Worm (Caenorhabditis elegans) whole organism, L1 larva: ENCODE results near the gene Y16B4A.2.

Experiments
- C16A3.4 ChIP-seq: fragments of 150-350 bp; optimal IDR thresholded peaks from 2 replicates; lab custom pipeline; 2014; ENCODE audit warnings: missing biosample characterization, missing genetic modification characterization
- F16B12.6 ChIP-seq: fragments of 150-350 bp; optimal IDR thresholded peaks from 2 replicates; lab custom pipeline; 2014; ENCODE audit warnings: missing biosample characterization, missing genetic modification characterization
- alr-1 ChIP-seq: fragments of 200-800 bp; sonication (Bioruptor generic); optimal IDR thresholded peaks from 2 replicates; lab custom pipeline; 2018; ENCODE audit warnings: borderline replicate concordance, mild to moderate bottlenecking, missing genetic modification characterization, missing compliant biosample characterization
- aly-2 ChIP-seq: fragments of 150-350 bp; optimal IDR thresholded peaks from 2 replicates; lab custom pipeline; 2014; ENCODE audit warnings: missing biosample characterization, missing genetic modification characterization
- ama-1 ChIP-seq: fragments of 150-350 bp; optimal IDR thresholded peaks from 2 replicates; lab custom pipeline; 2014
- blmp-1 ChIP-seq: fragments of 150-350 bp; optimal IDR thresholded peaks from 2 replicates; lab custom pipeline; 2014; ENCODE audit warnings: missing biosample characterization, missing genetic modification characterization
- ceh-82 ChIP-seq, 3 experiments: fragments of 150-350 bp in 1 of 3; sonication (generic microtip) in 2 of 3; optimal IDR thresholded peaks; 2 replicates each; lab custom pipeline; 2014 to 2017; ENCODE audit warnings: missing biosample characterization in 3 of 3, missing genetic modification characterization in 3 of 3
- ceh-88 ChIP-seq: fragments of 200-800 bp; sonication (Bioruptor generic); IDR thresholded peaks from 2 replicates; pipeline ENCODE4 v1.3.6; 2022; ENCODE audit warnings: missing genetic modification characterization, missing compliant biosample characterization
- ceh-90 ChIP-seq: sonication (generic microtip); optimal IDR thresholded peaks from 2 replicates; lab custom pipeline; 2016; ENCODE audit warnings: missing genetic modification characterization, missing compliant biosample characterization
- ces-1 ChIP-seq: fragments of 150-350 bp; optimal IDR thresholded peaks from 2 replicates; lab custom pipeline; 2014; ENCODE audit warnings: missing biosample characterization, missing genetic modification reagents, missing genetic modification characterization
- dsc-1 ChIP-seq: sonication (generic microtip); optimal IDR thresholded peaks from 2 replicates; lab custom pipeline; 2016; ENCODE audit warnings: mild to moderate bottlenecking, missing genetic modification characterization, missing compliant biosample characterization
- efl-1 ChIP-seq, 4 experiments: fragments of 150-350 bp; optimal IDR thresholded peaks in 3 of 4; peaks in 1 of 4; 1 replicate in 1 of 4; 2 replicates in 3 of 4; lab custom pipeline; 2014; ENCODE audit warnings: missing biosample characterization in 2 of 4, missing genetic modification characterization in 2 of 4, missing genetic modification reagents in 2 of 4
- efl-3 ChIP-seq: fragments of 200-800 bp; sonication (Bioruptor generic); optimal IDR thresholded peaks from 2 replicates; lab custom pipeline; 2018; ENCODE audit warnings: mild to moderate bottlenecking, missing genetic modification characterization, missing compliant biosample characterization
- egl-13 ChIP-seq: sonication (generic microtip); optimal IDR thresholded peaks from 2 replicates; lab custom pipeline; 2016; ENCODE audit warnings: missing genotype, missing genetic modification reagents, missing genetic modification characterization, missing compliant biosample characterization
- elt-2 ChIP-seq: sonication (generic microtip); optimal IDR thresholded peaks from 2 replicates; lab custom pipeline; 2016; ENCODE audit warnings: missing genetic modification characterization, mild to moderate bottlenecking, inconsistent platforms, missing compliant biosample characterization, missing genetic modification reagents
- elt-3 ChIP-seq, 6 experiments: fragments of 150-350 bp in 1 of 6; sonication (generic microtip); optimal IDR thresholded peaks; 2 replicates each; lab custom pipeline; 2017 to 2018; ENCODE audit warnings: missing biosample characterization in 6 of 6, missing genetic modification characterization in 6 of 6, inconsistent platforms in 1 of 6
- fkh-4 ChIP-seq: sonication (generic microtip); optimal IDR thresholded peaks from 2 replicates; lab custom pipeline; 2016; ENCODE audit warnings: missing compliant biosample characterization, missing genetic modification characterization, borderline replicate concordance
- fos-1 ChIP-seq: fragments of 150-350 bp; optimal IDR thresholded peaks from 2 replicates; lab custom pipeline; 2014; ENCODE audit warnings: missing biosample characterization, missing genetic modification characterization
- grh-1 ChIP-seq: fragments of 200-800 bp; sonication (Bioruptor generic); IDR thresholded peaks from 2 replicates; pipeline ENCODE4 v1.3.6; 2022; ENCODE audit warnings: missing genetic modification reagents, missing genetic modification characterization, missing compliant biosample characterization
- hlh-4 ChIP-seq: sonication (generic microtip); optimal IDR thresholded peaks from 2 replicates; lab custom pipeline; 2016; ENCODE audit warnings: mild to moderate bottlenecking, missing genetic modification characterization, missing compliant biosample characterization
- hpl-2 ChIP-seq: fragments of 150-350 bp; optimal IDR thresholded peaks from 2 replicates; lab custom pipeline; 2014; ENCODE audit warnings: missing biosample characterization, missing genetic modification reagents, missing genetic modification characterization
- jun-1 ChIP-seq: fragments of 150-350 bp; optimal IDR thresholded peaks from 2 replicates; lab custom pipeline; 2014; ENCODE audit warnings: missing biosample characterization, missing genetic modification reagents, missing genetic modification characterization
- lin-35 ChIP-seq, 2 experiments: fragments of 150-350 bp; optimal IDR thresholded peaks; 2 replicates each; lab custom pipeline; 2014; ENCODE audit warnings: missing biosample characterization in 2 of 2, missing genetic modification characterization in 2 of 2, missing genetic modification reagents in 2 of 2
- lin-39 ChIP-seq: fragments of 150-350 bp; optimal IDR thresholded peaks from 2 replicates; lab custom pipeline; 2014; ENCODE audit warnings: missing biosample characterization, missing genetic modification reagents, missing genetic modification characterization
- lir-3 ChIP-seq: sonication (generic microtip); optimal IDR thresholded peaks from 2 replicates; lab custom pipeline; 2016; ENCODE audit warnings: mild to moderate bottlenecking, missing genetic modification characterization, moderate library complexity, missing compliant biosample characterization; ENCODE audit not compliant: poor library complexity
- lsy-2 ChIP-seq, 2 experiments: fragments of 150-350 bp; optimal IDR thresholded peaks; 2 replicates each; lab custom pipeline; 2014; ENCODE audit warnings: missing biosample characterization in 2 of 2, missing genetic modification characterization in 2 of 2
- mdl-1 ChIP-seq, 2 experiments: fragments of 150-350 bp; optimal IDR thresholded peaks; 2 replicates each; lab custom pipeline; 2014 to 2017; ENCODE audit warnings: missing biosample characterization in 2 of 2, missing genetic modification characterization in 2 of 2, inconsistent platforms in 1 of 2
- mef-2 ChIP-seq: fragments of 150-350 bp; optimal IDR thresholded peaks from 2 replicates; lab custom pipeline; 2014; ENCODE audit warnings: missing biosample characterization, missing genetic modification characterization
- nhr-11 ChIP-seq: fragments of 150-350 bp; optimal IDR thresholded peaks from 2 replicates; lab custom pipeline; 2014; ENCODE audit warnings: missing biosample characterization, missing genetic modification characterization
- nhr-12 ChIP-seq: sonication (generic microtip); optimal IDR thresholded peaks from 2 replicates; lab custom pipeline; 2017; ENCODE audit warnings: missing biosample characterization, missing genetic modification characterization
- nhr-20 ChIP-seq: sonication (generic microtip); optimal IDR thresholded peaks from 2 replicates; lab custom pipeline; 2016; ENCODE audit warnings: mild to moderate bottlenecking, missing genetic modification characterization, missing compliant biosample characterization
- nhr-76 ChIP-seq: sonication (generic microtip); optimal IDR thresholded peaks from 2 replicates; lab custom pipeline; 2017; ENCODE audit warnings: missing biosample characterization, missing genetic modification characterization
- nhr-77 ChIP-seq: fragments of 150-350 bp; optimal IDR thresholded peaks from 2 replicates; lab custom pipeline; 2014; ENCODE audit warnings: missing biosample characterization, missing genetic modification characterization
- nhr-84 ChIP-seq: sonication (generic microtip); optimal IDR thresholded peaks from 2 replicates; lab custom pipeline; 2017; ENCODE audit warnings: missing biosample characterization, missing genetic modification characterization
- nhr-90 ChIP-seq: sonication (generic microtip); optimal IDR thresholded peaks from 2 replicates; lab custom pipeline; 2016; ENCODE audit warnings: mild to moderate bottlenecking, missing genetic modification characterization, missing compliant biosample characterization; ENCODE audit not compliant: poor library complexity
- pax-3 ChIP-seq: fragments of 200-800 bp; sonication (Bioruptor generic); optimal IDR thresholded peaks from 2 replicates; lab custom pipeline; 2018; ENCODE audit warnings: mild to moderate bottlenecking, missing genetic modification characterization, moderate library complexity, missing compliant biosample characterization
- pqm-1 ChIP-seq: sonication (generic microtip); optimal IDR thresholded peaks from 3 replicates; lab custom pipeline; 2017; ENCODE audit warnings: missing biosample characterization, missing genetic modification characterization
- skn-1 ChIP-seq: fragments of 150-350 bp; optimal IDR thresholded peaks from 2 replicates; lab custom pipeline; 2014; ENCODE audit warnings: missing biosample characterization, missing genetic modification characterization
- snpc-4 ChIP-seq: fragments of 150-350 bp; optimal IDR thresholded peaks from 2 replicates; lab custom pipeline; 2014; ENCODE audit warnings: missing biosample characterization, missing genetic modification characterization
- sptf-1 ChIP-seq: fragments of 150-350 bp; optimal IDR thresholded peaks from 2 replicates; lab custom pipeline; 2014; ENCODE audit warnings: missing biosample characterization, missing genetic modification characterization
- tbx-2 ChIP-seq: sonication (generic microtip); optimal IDR thresholded peaks from 2 replicates; lab custom pipeline; 2016; ENCODE audit warnings: missing genetic modification characterization, missing compliant biosample characterization
- unc-130 ChIP-seq: fragments of 150-350 bp; optimal IDR thresholded peaks from 2 replicates; lab custom pipeline; 2017; ENCODE audit warnings: missing biosample characterization, missing genetic modification characterization, inconsistent platforms
- unc-30 ChIP-seq: sonication (generic microtip); optimal IDR thresholded peaks from 2 replicates; lab custom pipeline; 2017; ENCODE audit warnings: missing biosample characterization, missing genetic modification characterization
- unc-62 ChIP-seq: fragments of 150-350 bp; optimal IDR thresholded peaks from 2 replicates; lab custom pipeline; 2014; ENCODE audit warnings: missing biosample characterization, missing genetic modification reagents, missing genetic modification characterization
- unc-86 ChIP-seq: sonication (generic microtip); optimal IDR thresholded peaks from 2 replicates; lab custom pipeline; 2016; ENCODE audit warnings: missing genetic modification characterization, missing compliant biosample characterization
- xbp-1 ChIP-seq: sonication (generic microtip); optimal IDR thresholded peaks from 2 replicates; lab custom pipeline; 2016; ENCODE audit warnings: missing genetic modification characterization, missing compliant biosample characterization
- zip-4 ChIP-seq: fragments of 200-800 bp; sonication (Bioruptor generic); optimal IDR thresholded peaks from 2 replicates; lab custom pipeline; 2018; ENCODE audit warnings: mild to moderate bottlenecking, missing genetic modification characterization, moderate library complexity, missing compliant biosample characterization
- ztf-11 ChIP-seq, 2 experiments: sonication (generic microtip); optimal IDR thresholded peaks; 2 replicates each; lab custom pipeline; 2016 to 2017; ENCODE audit warnings: missing genetic modification characterization in 2 of 2, missing biosample characterization in 1 of 2, missing compliant biosample characterization in 1 of 2
- ztf-4 ChIP-seq: fragments of 150-350 bp; optimal IDR thresholded peaks from 2 replicates; lab custom pipeline; 2014; ENCODE audit warnings: missing biosample characterization, missing genetic modification characterization

Gene Y16B4A.2

DNA sequence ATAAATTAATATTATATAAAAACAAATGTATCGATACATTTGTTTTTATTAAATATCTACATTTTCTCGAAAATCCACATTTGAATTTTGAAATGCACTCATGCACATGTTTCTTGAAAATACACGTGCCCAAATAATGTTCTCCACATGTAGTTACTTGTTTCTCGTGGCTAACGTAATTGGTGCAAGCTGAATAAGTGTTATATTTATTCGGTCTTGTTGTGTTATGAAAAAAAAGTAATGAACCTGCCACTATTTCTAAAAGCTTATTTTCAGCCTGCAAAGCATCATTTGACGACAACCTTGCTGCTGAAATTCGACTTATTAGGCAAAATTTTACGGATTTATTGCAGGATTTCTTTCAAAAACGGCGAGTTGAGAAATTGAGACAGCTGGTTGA is 41.7 kb upstream of the Y16B4A.2 start (continued):
- peak in 2 of 6 experiments; percentile 3 to 73 for TF ChIP-seq elt-3 (tag; optimal IDR thresholded peaks at IDR 0.05; lab: Kevin White, UChicago)

- no peak for TF ChIP-seq efl-1 (optimal IDR thresholded peaks at IDR 0.05; lab: Kevin White, UChicago)
- no peak for TF ChIP-seq efl-1 (GFP tag; optimal IDR thresholded peaks at IDR 0.05 in 1 of 2; lab: Kevin White, UChicago)
- no peak for TF ChIP-seq lin-39 (tag; lab: Kevin White, UChicago)
- no peak for TF ChIP-seq unc-62 (GFP tag; lab: Kevin White, UChicago)
- TF ChIP-seq aly-2 (tag; lab: Kevin White, UChicago): no peak
- no peak for TF ChIP-seq mdl-1 (tag; optimal IDR thresholded peaks at IDR 0.05; lab: Kevin White, UChicago)
- no peak for TF ChIP-seq fos-1 (tag; lab: Kevin White, UChicago)
- TF ChIP-seq ztf-4 (tag; lab: Kevin White, UChicago): no peak
- no peak for TF ChIP-seq nhr-76 (tag; lab: Kevin White, UChicago)
- no peak for TF ChIP-seq lin-35 (GFP tag; optimal IDR thresholded peaks at IDR 0.05; lab: Kevin White, UChicago)
- TF ChIP-seq F16B12.6 (tag; lab: Kevin White, UChicago): no peak
- TF ChIP-seq tbx-2: no peak
- no peak for TF ChIP-seq alr-1 (tag; lab: Kevin White, UChicago)
- TF ChIP-seq unc-86: no peak
- TF ChIP-seq lir-3 (tag; lab: Kevin White, UChicago): no peak
- TF ChIP-seq, all 84 proteins: peak for 0
These were observed 40.4 kb upstream of the Y16B4A.2 start, which contains the start of gene T04C10.3 for ce11 chrX:14812061-14812460. TSS of gene T04C10.3 (plus strand) at chrX:14812361.

ce11 chrX:14810718-14811117 is 39.1 kb upstream of the Y16B4A.2 start, which contains the start of gene atf-4:
TSS of gene atf-4 (minus strand) at chrX:14810810.
- TF ChIP-seq ama-1 (lab: Kevin White, UChicago): no peak
- peak in 2 of 3 experiments; percentile 20 to 41 for TF ChIP-seq ceh-82 (tag; optimal IDR thresholded peaks at IDR 0.05; lab: Kevin White, UChicago)
- no peak for TF ChIP-seq pqm-1 (tag; lab: Kevin White, UChicago)
- TF ChIP-seq nhr-20 (tag; lab: Kevin White, UChicago): peak; percentile 87
- TF ChIP-seq nhr-90 (tag; lab: Kevin White, UChicago): peak; percentile 52
- no peak for TF ChIP-seq mef-2 (tag; lab: Kevin White, UChicago)
- peak; percentile 17 for TF ChIP-seq C16A3.4 (tag; lab: Kevin White, UChicago)
- TF ChIP-seq ceh-90 (tag; lab: Kevin White, UChicago): no peak
- TF ChIP-seq egl-13 (tag; lab: Kevin White, UChicago): peak; percentile 60
- TF ChIP-seq zip-4 (GFP tag; lab: Kevin White, UChicago): no peak
- TF ChIP-seq pax-3 (tag; lab: Kevin White, UChicago): peak; percentile 17
- no peak for TF ChIP-seq hlh-4 (tag; lab: Kevin White, UChicago)
- TF ChIP-seq nhr-12 (tag; lab: Kevin White, UChicago): no peak
- TF ChIP-seq ceh-88: no peak
- peak; percentile 52 to 70 for TF ChIP-seq efl-1 (optimal IDR thresholded peaks at IDR 0.05; lab: Kevin White, UChicago)
- TF ChIP-seq efl-1 (GFP tag; optimal IDR thresholded peaks at IDR 0.05 in 1 of 2; lab: Kevin White, UChicago): peak; percentile 75 to 97
- no peak for TF ChIP-seq skn-1 (tag; lab: Kevin White, UChicago)
- no peak for TF ChIP-seq nhr-84 (tag; lab: Kevin White, UChicago)
- TF ChIP-seq jun-1 (tag; lab: Kevin White, UChicago): peak; percentile 7
- no peak for TF ChIP-seq ces-1 (GFP tag; lab: Kevin White, UChicago)
- no peak for TF ChIP-seq fkh-4 (tag; lab: Kevin White, UChicago)
- peak; percentile 53 to 75 for TF ChIP-seq lsy-2 (tag; optimal IDR thresholded peaks at IDR 0.05; lab: Kevin White, UChicago)
- peak; percentile 70 for TF ChIP-seq nhr-11
- TF ChIP-seq unc-62 (GFP tag; lab: Kevin White, UChicago): no peak
- TF ChIP-seq sptf-1 (tag; lab: Kevin White, UChicago): no peak
- TF ChIP-seq hpl-2 (GFP tag; lab: Kevin White, UChicago): no peak
- TF ChIP-seq dsc-1: peak; percentile 79
- no peak for TF ChIP-seq efl-3 (GFP tag; lab: Kevin White, UChicago)
- TF ChIP-seq grh-1: no peak
- peak; percentile 73 for TF ChIP-seq unc-130 (tag; lab: Kevin White, UChicago)
- peak; percentile 70 to 82 for TF ChIP-seq lin-35 (GFP tag; optimal IDR thresholded peaks at IDR 0.05; lab: Kevin White, UChicago)
- no peak for TF ChIP-seq unc-30
- peak; percentile 76 for TF ChIP-seq tbx-2
- no peak for TF ChIP-seq ztf-11 (tag; optimal IDR thresholded peaks at IDR 0.05; lab: Kevin White, UChicago)
- peak; percentile 62 for TF ChIP-seq xbp-1 (tag; lab: Kevin White, UChicago)
- TF ChIP-seq blmp-1 (tag; lab: Kevin White, UChicago): peak; percentile 17
- peak; percentile 37 for TF ChIP-seq fos-1 (tag; lab: Kevin White, UChicago)
- TF ChIP-seq nhr-77 (tag; lab: Kevin White, UChicago): no peak
- TF ChIP-seq snpc-4 (tag; lab: Kevin White, UChicago): peak; percentile 19
- peak; percentile 66 for TF ChIP-seq elt-2 (tag; lab: Kevin White, UChicago)
